Worm (Caenorhabditis elegans): Measurements from ENCODE around the gene hot-9.

DNA sequence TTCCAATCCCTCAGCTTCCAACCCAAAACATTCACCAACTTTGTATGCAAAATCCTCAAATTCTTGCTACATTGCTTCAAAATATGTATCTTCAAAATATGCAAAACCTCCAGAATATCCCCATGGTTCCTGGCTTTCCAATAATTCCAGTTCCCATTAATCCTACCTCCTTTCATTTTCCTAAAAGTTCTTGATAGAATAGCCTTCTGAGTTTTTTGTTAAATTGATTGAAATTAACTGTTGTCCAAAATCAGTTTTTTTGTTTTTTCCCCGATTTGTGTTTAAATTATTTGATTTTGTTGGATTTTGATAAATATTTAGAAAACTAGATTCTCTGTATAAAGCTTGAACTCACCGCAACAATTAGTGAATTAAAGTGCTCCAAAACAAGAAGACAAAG is 40.1 kb downstream of the hot-9 start:
- TF ChIP-seq snpc-4 (tag; optimal IDR thresholded peaks at IDR 0.05) (no peak), cnd-1 (tag; optimal IDR thresholded peaks at IDR 0.05) (no peak), lsy-2 (tag; optimal IDR thresholded peaks at IDR 0.05) (no peak)
